Worm (Caenorhabditis elegans) whole organism, young adult: ENCODE measurements around the gene ttr-36.

Source experiments
- B0035.1 ChIP-seq: sonication (generic microtip); optimal IDR thresholded peaks from 2 replicates; lab custom pipeline; 2016; ENCODE audit warnings: missing genetic modification characterization, mild to moderate bottlenecking, missing compliant biosample characterization, missing genotype, missing genetic modification reagents
- B0336.3 ChIP-seq: fragments of 200-800 bp; sonication (Bioruptor generic); IDR thresholded peaks from 2 replicates; pipeline ENCODE4 v1.3.6; 2022; ENCODE audit warnings: missing genetic modification characterization, missing compliant biosample characterization
- C06A6.2 ChIP-seq: fragments of 200-800 bp; sonication (Bioruptor generic); conservative IDR thresholded peaks from 2 replicates; pipeline ENCODE4 v1.3.6; 2022; ENCODE audit warnings: missing genetic modification characterization, missing compliant biosample characterization
- F23B12.7 ChIP-seq: sonication (generic microtip); optimal IDR thresholded peaks from 2 replicates; lab custom pipeline; 2017; ENCODE audit warnings: missing genetic modification characterization, mild to moderate bottlenecking, missing compliant biosample characterization, antibody characterized with exemption, moderate library complexity; ENCODE audit not compliant: insufficient read depth
- F49E8.2 ChIP-seq: sonication (generic microtip); optimal IDR thresholded peaks from 3 replicates; lab custom pipeline; 2017; ENCODE audit warnings: missing genetic modification characterization, mild to moderate bottlenecking, missing compliant biosample characterization, antibody characterized with exemption, moderate library complexity; ENCODE audit not compliant: insufficient read depth
- F55B11.4 ChIP-seq: sonication (generic microtip); optimal IDR thresholded peaks from 2 replicates; lab custom pipeline; 2016; ENCODE audit warnings: missing compliant biosample characterization, missing genetic modification characterization, borderline replicate concordance; ENCODE audit not compliant: insufficient read depth
- F57C9.4 ChIP-seq: sonication (generic microtip); optimal IDR thresholded peaks from 2 replicates; lab custom pipeline; 2017; ENCODE audit warnings: mild to moderate bottlenecking, missing genetic modification characterization, missing compliant biosample characterization
- K11D2.4 ChIP-seq: fragments of 200-800 bp; sonication (Bioruptor generic); IDR thresholded peaks from 2 replicates; pipeline ENCODE4 v1.3.6; 2022; ENCODE audit warnings: missing genetic modification reagents, missing genetic modification characterization, missing compliant biosample characterization
- Y53G8AR.9 ChIP-seq: fragments of 200-800 bp; sonication (Bioruptor generic); conservative IDR thresholded peaks from 2 replicates; pipeline ENCODE4 v1.3.6; 2022; ENCODE audit warnings: missing genetic modification reagents, missing genetic modification characterization, missing compliant biosample characterization
- Y56A3A.18 ChIP-seq: fragments of 200-800 bp; sonication (Bioruptor generic); IDR thresholded peaks from 2 replicates; pipeline ENCODE4 v1.3.6; 2022; ENCODE audit warnings: missing genetic modification reagents, missing genetic modification characterization, missing compliant biosample characterization
- Y67H2A.10 ChIP-seq: fragments of 200-800 bp; sonication (Bioruptor generic); conservative IDR thresholded peaks from 2 replicates; pipeline ENCODE4 v1.3.6; 2022; ENCODE audit warnings: missing genetic modification reagents, missing genetic modification characterization, missing compliant biosample characterization
- Y79H2A.3 ChIP-seq: fragments of 200-800 bp; sonication (Bioruptor generic); conservative IDR thresholded peaks from 2 replicates; pipeline ENCODE4 v1.3.6; 2022; ENCODE audit warnings: missing genetic modification reagents, missing genetic modification characterization, missing compliant biosample characterization
- ZK185.1 ChIP-seq: sonication (generic microtip); optimal IDR thresholded peaks from 2 replicates; lab custom pipeline; 2016; ENCODE audit warnings: mild to moderate bottlenecking, missing genetic modification characterization, missing compliant biosample characterization; ENCODE audit not compliant: poor library complexity, severe bottlenecking
- akir-1 ChIP-seq: fragments of 200-800 bp; sonication (Bioruptor generic); optimal IDR thresholded peaks from 2 replicates; lab custom pipeline; 2018; ENCODE audit warnings: mild to moderate bottlenecking, missing genetic modification characterization, moderate library complexity, missing compliant biosample characterization
- atf-7 ChIP-seq: sonication (generic microtip); optimal IDR thresholded peaks from 2 replicates; lab custom pipeline; 2017; ENCODE audit warnings: mild to moderate bottlenecking, missing genetic modification characterization, missing compliant biosample characterization
- ccch-3 ChIP-seq: fragments of 200-800 bp; sonication (Bioruptor generic); optimal IDR thresholded peaks from 2 replicates; lab custom pipeline; 2018; ENCODE audit warnings: mild to moderate bottlenecking, missing genetic modification characterization, missing compliant biosample characterization
- cebp-1 ChIP-seq, 2 experiments: fragments of 200-800 bp in 1 of 2; sonication (Bioruptor generic) in 1 of 2; sonication (generic microtip) in 1 of 2; IDR thresholded peaks in 1 of 2; optimal IDR thresholded peaks in 1 of 2; 2 replicates each; pipeline versions ENCODE4 v1.3.6 to Lab custom; 2017 to 2022; ENCODE audit warnings: missing compliant biosample characterization in 2 of 2, missing genetic modification characterization in 2 of 2, mild to moderate bottlenecking in 1 of 2, missing genetic modification reagents in 1 of 2, moderate library complexity in 1 of 2
- cebp-2 ChIP-seq: fragments of 200-800 bp; sonication (Bioruptor generic); IDR thresholded peaks from 2 replicates; pipeline ENCODE4 v1.3.6; 2022; ENCODE audit warnings: missing genetic modification characterization, missing compliant biosample characterization
- ceh-79 ChIP-seq: sonication (generic microtip); optimal IDR thresholded peaks from 2 replicates; lab custom pipeline; 2017; ENCODE audit warnings: mild to moderate bottlenecking, missing genetic modification characterization, missing compliant biosample characterization
- chd-7 ChIP-seq: sonication (generic microtip); optimal IDR thresholded peaks from 2 replicates; lab custom pipeline; 2016; ENCODE audit warnings: mild to moderate bottlenecking, missing genetic modification characterization, moderate library complexity, missing compliant biosample characterization
- dox-1 ChIP-seq: fragments of 200-800 bp; sonication (Bioruptor generic); IDR thresholded peaks from 2 replicates; pipeline ENCODE4 v1.3.6; 2022; ENCODE audit warnings: missing genetic modification reagents, missing genetic modification characterization, missing compliant biosample characterization
- dpff-1 ChIP-seq: sonication (generic microtip); optimal IDR thresholded peaks from 2 replicates; lab custom pipeline; 2017; ENCODE audit warnings: mild to moderate bottlenecking, missing genetic modification characterization, missing compliant biosample characterization
- dpl-1 ChIP-seq: fragments of 150-350 bp; optimal IDR thresholded peaks from 2 replicates; lab custom pipeline; 2014; ENCODE audit warnings: missing biosample characterization, missing genetic modification reagents, missing genetic modification characterization
- ets-4 ChIP-seq: fragments of 200-800 bp; sonication (Bioruptor generic); optimal IDR thresholded peaks from 2 replicates; lab custom pipeline; 2018; ENCODE audit warnings: mild to moderate bottlenecking, missing genetic modification characterization, missing compliant biosample characterization
- him-1 ChIP-seq: sonication (generic microtip); optimal IDR thresholded peaks from 2 replicates; lab custom pipeline; 2016; ENCODE audit warnings: missing genotype, missing genetic modification reagents, missing genetic modification characterization, missing compliant biosample characterization
- hrde-1 ChIP-seq: sonication (generic microtip); optimal IDR thresholded peaks from 2 replicates; lab custom pipeline; 2016; ENCODE audit warnings: missing genetic modification characterization, mild to moderate bottlenecking, missing compliant biosample characterization, moderate library complexity, missing genotype, missing genetic modification reagents, borderline replicate concordance
- let-607 ChIP-seq, 2 experiments: fragments of 200-800 bp in 1 of 2; sonication (Bioruptor generic) in 1 of 2; sonication (generic microtip) in 1 of 2; optimal IDR thresholded peaks; 2 replicates each; lab custom pipeline; 2016 to 2018; ENCODE audit warnings: mild to moderate bottlenecking in 2 of 2, missing compliant biosample characterization in 2 of 2, missing genetic modification characterization in 2 of 2, moderate library complexity in 2 of 2, missing genotype in 1 of 2
- lin-35 ChIP-seq, 3 experiments: fragments of 150-350 bp in 2 of 3; sonication (generic microtip) in 1 of 3; optimal IDR thresholded peaks; 2 replicates each; lab custom pipeline; 2014 to 2018; ENCODE audit warnings: missing biosample characterization in 3 of 3, missing genetic modification characterization in 3 of 3, missing genetic modification reagents in 3 of 3
- lin-54 ChIP-seq: fragments of 200-800 bp; sonication (Bioruptor generic); optimal IDR thresholded peaks from 2 replicates; lab custom pipeline; 2018; ENCODE audit warnings: mild to moderate bottlenecking, missing genetic modification characterization, missing compliant biosample characterization
- madf-10 ChIP-seq: sonication (generic microtip); optimal IDR thresholded peaks from 2 replicates; lab custom pipeline; 2016; ENCODE audit warnings: mild to moderate bottlenecking, missing genetic modification characterization, missing compliant biosample characterization
- mel-28 ChIP-seq: sonication (generic microtip); optimal IDR thresholded peaks from 2 replicates; lab custom pipeline; 2016; ENCODE audit warnings: borderline replicate concordance, mild to moderate bottlenecking, missing genetic modification characterization, missing compliant biosample characterization
- nfya-1 ChIP-seq: sonication (generic microtip); optimal IDR thresholded peaks from 2 replicates; lab custom pipeline; 2017; ENCODE audit warnings: antibody characterized with exemption, missing compliant biosample characterization, missing genetic modification characterization, borderline replicate concordance; ENCODE audit not compliant: insufficient read depth
- nhr-80 ChIP-seq: sonication (generic microtip); optimal IDR thresholded peaks from 2 replicates; lab custom pipeline; 2016; ENCODE audit warnings: missing genetic modification characterization, missing compliant biosample characterization
- nhr-90 ChIP-seq: sonication (generic microtip); optimal IDR thresholded peaks from 2 replicates; lab custom pipeline; 2016; ENCODE audit warnings: missing genotype, mild to moderate bottlenecking, missing genetic modification characterization, missing compliant biosample characterization
- pbrm-1 ChIP-seq: fragments of 200-800 bp; sonication (Bioruptor generic); IDR thresholded peaks from 2 replicates; pipeline ENCODE4 v1.3.6; 2022; ENCODE audit warnings: missing genetic modification reagents, missing genetic modification characterization, missing compliant biosample characterization
- rcor-1 ChIP-seq: fragments of 200-800 bp; sonication (Bioruptor generic); IDR thresholded peaks from 2 replicates; pipeline ENCODE4 v1.3.6; 2022; ENCODE audit warnings: missing genetic modification reagents, missing genetic modification characterization, missing compliant biosample characterization
- repo-1 ChIP-seq: sonication (generic microtip); optimal IDR thresholded peaks from 2 replicates; lab custom pipeline; 2017; ENCODE audit warnings: mild to moderate bottlenecking, missing genetic modification characterization, missing compliant biosample characterization
- snpc-1.3 ChIP-seq: sonication (generic microtip); optimal IDR thresholded peaks from 2 replicates; lab custom pipeline; 2017; ENCODE audit warnings: missing genetic modification characterization, mild to moderate bottlenecking, missing compliant biosample characterization, antibody characterized with exemption, moderate library complexity, missing genotype, missing genetic modification reagents; ENCODE audit not compliant: insufficient read depth
- tlf-1 ChIP-seq: fragments of 200-800 bp; sonication (Bioruptor generic); optimal IDR thresholded peaks from 2 replicates; lab custom pipeline; 2018; ENCODE audit warnings: mild to moderate bottlenecking, missing genetic modification characterization, missing compliant biosample characterization
- unc-62 ChIP-seq: fragments of 150-350 bp; optimal IDR thresholded peaks from 2 replicates; lab custom pipeline; 2014; ENCODE audit warnings: missing biosample characterization, missing genetic modification reagents, missing genetic modification characterization
- zim-3 ChIP-seq: sonication (generic microtip); optimal IDR thresholded peaks from 2 replicates; lab custom pipeline; 2017; ENCODE audit warnings: mild to moderate bottlenecking, missing genetic modification characterization, moderate library complexity, missing compliant biosample characterization
- ztf-25 ChIP-seq: fragments of 200-800 bp; sonication (Bioruptor generic); IDR thresholded peaks from 2 replicates; pipeline ENCODE4 v1.3.6; 2022; ENCODE audit warnings: missing genetic modification reagents, missing genetic modification characterization, missing compliant biosample characterization
- ztf-3 ChIP-seq: fragments of 200-800 bp; sonication (Bioruptor generic); optimal IDR thresholded peaks from 2 replicates; lab custom pipeline; 2018; ENCODE audit warnings: mild to moderate bottlenecking, missing genetic modification characterization, missing compliant biosample characterization

Gene ttr-36

ce11 chrX:6533038-6533437, 22.3 kb downstream of the ttr-36 start:
- TF ChIP-seq ztf-3 (GFP tag; lab: Kevin White, UChicago) (no peak), atf-7 (peak; percentile 39), repo-1 (tag; lab: Kevin White, UChicago) (peak; percentile 47), cebp-1 (GFP tag; IDR thresholded peaks at IDR 0.05; lab: Robert Waterston, UW) (no peak), cebp-1 (tag; optimal IDR thresholded peaks at IDR 0.05; lab: Kevin White, UChicago) (peak; percentile 2), nhr-80 (tag; lab: Kevin White, UChicago) (peak; percentile 41), B0336.3 (GFP tag; lab: Robert Waterston, UW) (0 out of 2 replicates have a peak, but pooled peaks have one; percentile 35), Y53G8AR.9 (GFP tag; lab: Robert Waterston, UW) (peak; percentile 86), lin-35 (GFP tag; optimal IDR thresholded peaks at IDR 0.05; lab: Kevin White, UChicago) (no peak), pbrm-1 (GFP tag; lab: Robert Waterston, UW) (0 out of 2 replicates have a peak, but pooled peaks have one; percentile 12), chd-7 (tag; lab: Kevin White, UChicago) (no peak), nhr-90 (peak; percentile 48), tlf-1 (GFP tag; lab: Kevin White, UChicago) (peak; percentile 56), madf-10 (peak; percentile 78), cebp-2 (GFP tag; lab: Robert Waterston, UW) (no peak)

ce11 chrX:6536701-6537279, 26.1 kb downstream of the ttr-36 start, which contains the start of gene ilys-5:
ilys-5 (minus strand) TSS chrX:6536840.
- TF ChIP-seq ceh-79 (no peak), F49E8.2 (tag; lab: Kevin White, UChicago) (no peak), C06A6.2 (GFP tag; lab: Robert Waterston, UW) (no peak), zim-3 (no peak), F57C9.4 (tag; lab: Kevin White, UChicago) (no peak), dox-1 (GFP tag; lab: Robert Waterston, UW) (0 out of 2 replicates have a peak, but pooled peaks have one; percentile 12), hrde-1 (tag; lab: Kevin White, UChicago) (no peak), Y67H2A.10 (GFP tag; lab: Robert Waterston, UW) (no peak), nhr-80 (tag; lab: Kevin White, UChicago) (peak; percentile 77), F23B12.7 (tag; lab: Kevin White, UChicago) (no peak), nfya-1 (tag; lab: Kevin White, UChicago) (no peak), cebp-1 (GFP tag; IDR thresholded peaks at IDR 0.05; lab: Robert Waterston, UW) (no peak), cebp-1 (tag; optimal IDR thresholded peaks at IDR 0.05; lab: Kevin White, UChicago) (no peak), mel-28 (tag; lab: Kevin White, UChicago) (no peak), akir-1 (GFP tag; lab: Kevin White, UChicago) (no peak), dpff-1 (tag; lab: Kevin White, UChicago) (no peak), ztf-25 (GFP tag; lab: Robert Waterston, UW) (no peak), chd-7 (tag; lab: Kevin White, UChicago) (peak; percentile 62), unc-62 (GFP tag; lab: Kevin White, UChicago) (no peak), dpl-1 (GFP tag; lab: Kevin White, UChicago) (no peak), ZK185.1 (tag; lab: Kevin White, UChicago) (no peak), ccch-3 (GFP tag; lab: Kevin White, UChicago) (no peak), B0336.3 (GFP tag; lab: Robert Waterston, UW) (no peak), repo-1 (tag; lab: Kevin White, UChicago) (no peak), Y53G8AR.9 (GFP tag; lab: Robert Waterston, UW) (0 out of 2 replicates have a peak, but pooled peaks have one; percentile 27), B0035.1 (tag; lab: Kevin White, UChicago) (no peak), let-607 (tag; optimal IDR thresholded peaks at IDR 0.05; lab: Kevin White, UChicago) (peak in 1 of 2 experiments; percentile 58), him-1 (tag; lab: Kevin White, UChicago) (no peak), madf-10 (peak; percentile 26), snpc-1.3 (tag; lab: Kevin White, UChicago) (no peak), lin-54 (GFP tag; lab: Kevin White, UChicago) (no peak), Y79H2A.3 (no peak), F55B11.4 (no peak), ets-4 (GFP tag; lab: Kevin White, UChicago) (peak; percentile 60), K11D2.4 (GFP tag; lab: Robert Waterston, UW) (no peak), Y56A3A.18 (no peak), rcor-1 (GFP tag; lab: Robert Waterston, UW) (no peak)
